Worm (Caenorhabditis elegans) whole organism, L1 larva: ENCODE data around the gene cfim-2.

Experiments
- C04F5.9 ChIP-seq: sonication (generic microtip); optimal IDR thresholded peaks from 2 replicates; lab custom pipeline; 2016; ENCODE audit warnings: missing genetic modification characterization, missing compliant biosample characterization
- C16A3.4 ChIP-seq: fragments of 150-350 bp; optimal IDR thresholded peaks from 2 replicates; lab custom pipeline; 2014; ENCODE audit warnings: missing biosample characterization, missing genetic modification characterization
- Y116A8C.19 ChIP-seq: sonication (generic microtip); optimal IDR thresholded peaks from 2 replicates; lab custom pipeline; 2016; ENCODE audit warnings: missing compliant biosample characterization, missing genetic modification characterization, borderline replicate concordance
- ama-1 ChIP-seq: fragments of 150-350 bp; optimal IDR thresholded peaks from 2 replicates; lab custom pipeline; 2014
- blmp-1 ChIP-seq: fragments of 150-350 bp; optimal IDR thresholded peaks from 2 replicates; lab custom pipeline; 2014; ENCODE audit warnings: missing biosample characterization, missing genetic modification characterization
- ceh-63 ChIP-seq: fragments of 200-800 bp; sonication (Bioruptor generic); optimal IDR thresholded peaks from 2 replicates; lab custom pipeline; 2018; ENCODE audit warnings: mild to moderate bottlenecking, missing genetic modification characterization, missing compliant biosample characterization
- ceh-8 ChIP-seq: fragments of 200-800 bp; sonication (Bioruptor generic); optimal IDR thresholded peaks from 2 replicates; lab custom pipeline; 2018; ENCODE audit warnings: mild to moderate bottlenecking, missing genetic modification characterization, moderate library complexity, missing compliant biosample characterization
- ceh-88 ChIP-seq: fragments of 200-800 bp; sonication (Bioruptor generic); IDR thresholded peaks from 2 replicates; pipeline ENCODE4 v1.3.6; 2022; ENCODE audit warnings: missing genetic modification characterization, missing compliant biosample characterization
- ceh-90 ChIP-seq: sonication (generic microtip); optimal IDR thresholded peaks from 2 replicates; lab custom pipeline; 2016; ENCODE audit warnings: missing genetic modification characterization, missing compliant biosample characterization
- ces-1 ChIP-seq: fragments of 150-350 bp; optimal IDR thresholded peaks from 2 replicates; lab custom pipeline; 2014; ENCODE audit warnings: missing biosample characterization, missing genetic modification reagents, missing genetic modification characterization
- efl-3 ChIP-seq: fragments of 200-800 bp; sonication (Bioruptor generic); optimal IDR thresholded peaks from 2 replicates; lab custom pipeline; 2018; ENCODE audit warnings: mild to moderate bottlenecking, missing genetic modification characterization, missing compliant biosample characterization
- egl-13 ChIP-seq: sonication (generic microtip); optimal IDR thresholded peaks from 2 replicates; lab custom pipeline; 2016; ENCODE audit warnings: missing genotype, missing genetic modification reagents, missing genetic modification characterization, missing compliant biosample characterization
- egl-27 ChIP-seq, 2 experiments: fragments of 150-350 bp in 1 of 2; sonication (generic microtip); optimal IDR thresholded peaks; 3 replicates each; lab custom pipeline; 2017 to 2018; ENCODE audit warnings: missing biosample characterization in 2 of 2, missing genetic modification characterization in 2 of 2, missing genetic modification reagents in 2 of 2
- elt-3 ChIP-seq, 6 experiments: fragments of 150-350 bp in 1 of 6; sonication (generic microtip); optimal IDR thresholded peaks; 2 replicates each; lab custom pipeline; 2017 to 2018; ENCODE audit warnings: missing biosample characterization in 6 of 6, missing genetic modification characterization in 6 of 6, inconsistent platforms in 1 of 6
- ets-5 ChIP-seq: fragments of 200-800 bp; sonication (Bioruptor generic); IDR thresholded peaks from 2 replicates; pipeline ENCODE4 v1.3.6; 2022; ENCODE audit warnings: missing genetic modification characterization, missing compliant biosample characterization
- fkh-10 ChIP-seq: sonication (generic microtip); optimal IDR thresholded peaks from 2 replicates; lab custom pipeline; 2017; ENCODE audit warnings: missing biosample characterization, missing genetic modification reagents, missing genetic modification characterization
- fkh-4 ChIP-seq: sonication (generic microtip); optimal IDR thresholded peaks from 2 replicates; lab custom pipeline; 2016; ENCODE audit warnings: missing compliant biosample characterization, missing genetic modification characterization, borderline replicate concordance
- fkh-8 ChIP-seq: sonication (generic microtip); optimal IDR thresholded peaks from 2 replicates; lab custom pipeline; 2016; ENCODE audit warnings: mild to moderate bottlenecking, missing genetic modification characterization, missing compliant biosample characterization
- irx-1 ChIP-seq: sonication (generic microtip); optimal IDR thresholded peaks from 2 replicates; lab custom pipeline; 2016; ENCODE audit warnings: missing genetic modification characterization, missing compliant biosample characterization
- isw-1 ChIP-seq: fragments of 200-800 bp; sonication (Bioruptor generic); IDR thresholded peaks from 2 replicates; pipeline ENCODE4 v1.3.6; 2022; ENCODE audit warnings: missing genetic modification characterization, missing compliant biosample characterization
- jun-1 ChIP-seq: fragments of 150-350 bp; optimal IDR thresholded peaks from 2 replicates; lab custom pipeline; 2014; ENCODE audit warnings: missing biosample characterization, missing genetic modification reagents, missing genetic modification characterization
- lin-15B ChIP-seq: fragments of 150-350 bp; sonication (generic microtip); optimal IDR thresholded peaks from 3 replicates; lab custom pipeline; 2014; ENCODE audit warnings: missing biosample characterization, missing genetic modification characterization
- lin-39 ChIP-seq: fragments of 150-350 bp; optimal IDR thresholded peaks from 2 replicates; lab custom pipeline; 2014; ENCODE audit warnings: missing biosample characterization, missing genetic modification reagents, missing genetic modification characterization
- lir-3 ChIP-seq: sonication (generic microtip); optimal IDR thresholded peaks from 2 replicates; lab custom pipeline; 2016; ENCODE audit warnings: mild to moderate bottlenecking, missing genetic modification characterization, moderate library complexity, missing compliant biosample characterization; ENCODE audit not compliant: poor library complexity
- lsy-2 ChIP-seq, 2 experiments: fragments of 150-350 bp; optimal IDR thresholded peaks; 2 replicates each; lab custom pipeline; 2014; ENCODE audit warnings: missing biosample characterization in 2 of 2, missing genetic modification characterization in 2 of 2
- mab-9 ChIP-seq: fragments of 200-800 bp; sonication (Bioruptor generic); IDR thresholded peaks from 2 replicates; pipeline ENCODE4 v1.3.6; 2022; ENCODE audit warnings: missing genetic modification reagents, missing genetic modification characterization, missing compliant biosample characterization
- mef-2 ChIP-seq: fragments of 150-350 bp; optimal IDR thresholded peaks from 2 replicates; lab custom pipeline; 2014; ENCODE audit warnings: missing biosample characterization, missing genetic modification characterization
- nhr-19 ChIP-seq: fragments of 200-800 bp; sonication (Bioruptor generic); conservative IDR thresholded peaks from 2 replicates; pipeline ENCODE4 v1.3.6; 2022; ENCODE audit warnings: missing genetic modification characterization, missing compliant biosample characterization
- nhr-237 ChIP-seq: fragments of 150-350 bp; optimal IDR thresholded peaks from 2 replicates; lab custom pipeline; 2014; ENCODE audit warnings: missing biosample characterization, missing genetic modification characterization
- nhr-47 ChIP-seq: sonication (generic microtip); optimal IDR thresholded peaks from 2 replicates; lab custom pipeline; 2016; ENCODE audit warnings: mild to moderate bottlenecking, missing genetic modification characterization, moderate library complexity, missing compliant biosample characterization
- nhr-71 ChIP-seq: sonication (generic microtip); optimal IDR thresholded peaks from 2 replicates; lab custom pipeline; 2016; ENCODE audit warnings: mild to moderate bottlenecking, missing genetic modification characterization, moderate library complexity, missing compliant biosample characterization
- nhr-77 ChIP-seq: fragments of 150-350 bp; optimal IDR thresholded peaks from 2 replicates; lab custom pipeline; 2014; ENCODE audit warnings: missing biosample characterization, missing genetic modification characterization
- nhr-84 ChIP-seq: sonication (generic microtip); optimal IDR thresholded peaks from 2 replicates; lab custom pipeline; 2017; ENCODE audit warnings: missing biosample characterization, missing genetic modification characterization
- nhr-85 ChIP-seq: sonication (generic microtip); peaks from one replicate; lab custom pipeline; 2016; ENCODE audit warnings: missing genetic modification characterization, inconsistent platforms, missing compliant biosample characterization
- pag-3 ChIP-seq: sonication (generic microtip); optimal IDR thresholded peaks from 2 replicates; lab custom pipeline; 2017; ENCODE audit warnings: missing genetic modification characterization, mild to moderate bottlenecking, missing compliant biosample characterization, antibody characterized with exemption, borderline replicate concordance; ENCODE audit not compliant: insufficient read depth
- pax-3 ChIP-seq: fragments of 200-800 bp; sonication (Bioruptor generic); optimal IDR thresholded peaks from 2 replicates; lab custom pipeline; 2018; ENCODE audit warnings: mild to moderate bottlenecking, missing genetic modification characterization, moderate library complexity, missing compliant biosample characterization
- rnt-1 ChIP-seq: sonication (generic microtip); optimal IDR thresholded peaks from 2 replicates; lab custom pipeline; 2016; ENCODE audit warnings: mild to moderate bottlenecking, missing genetic modification characterization, moderate library complexity, missing compliant biosample characterization
- sox-4 ChIP-seq: sonication (generic microtip); optimal IDR thresholded peaks from 2 replicates; lab custom pipeline; 2016; ENCODE audit warnings: missing genetic modification characterization, missing compliant biosample characterization
- sptf-1 ChIP-seq: fragments of 150-350 bp; optimal IDR thresholded peaks from 2 replicates; lab custom pipeline; 2014; ENCODE audit warnings: missing biosample characterization, missing genetic modification characterization
- sup-37 ChIP-seq: fragments of 200-800 bp; sonication (Bioruptor generic); optimal IDR thresholded peaks from 2 replicates; lab custom pipeline; 2018; ENCODE audit warnings: mild to moderate bottlenecking, missing genetic modification characterization, missing compliant biosample characterization
- swsn-7 ChIP-seq: sonication (generic microtip); optimal IDR thresholded peaks from 2 replicates; lab custom pipeline; 2016; ENCODE audit warnings: missing genetic modification characterization, missing compliant biosample characterization
- tbx-2 ChIP-seq: sonication (generic microtip); optimal IDR thresholded peaks from 2 replicates; lab custom pipeline; 2016; ENCODE audit warnings: missing genetic modification characterization, missing compliant biosample characterization
- tlp-1 ChIP-seq: fragments of 150-350 bp; optimal IDR thresholded peaks from 2 replicates; lab custom pipeline; 2014; ENCODE audit warnings: missing biosample characterization, missing genetic modification characterization
- unc-130 ChIP-seq: fragments of 150-350 bp; optimal IDR thresholded peaks from 2 replicates; lab custom pipeline; 2017; ENCODE audit warnings: missing biosample characterization, missing genetic modification characterization, inconsistent platforms
- unc-30 ChIP-seq: sonication (generic microtip); optimal IDR thresholded peaks from 2 replicates; lab custom pipeline; 2017; ENCODE audit warnings: missing biosample characterization, missing genetic modification characterization
- unc-86 ChIP-seq: sonication (generic microtip); optimal IDR thresholded peaks from 2 replicates; lab custom pipeline; 2016; ENCODE audit warnings: missing genetic modification characterization, missing compliant biosample characterization
- unc-98 ChIP-seq: fragments of 200-800 bp; sonication (Bioruptor generic); IDR thresholded peaks from 2 replicates; pipeline ENCODE4 v1.3.6; 2022; ENCODE audit warnings: missing genetic modification characterization, missing compliant biosample characterization
- xbp-1 ChIP-seq: sonication (generic microtip); optimal IDR thresholded peaks from 2 replicates; lab custom pipeline; 2016; ENCODE audit warnings: missing genetic modification characterization, missing compliant biosample characterization
- zag-1 ChIP-seq: fragments of 150-350 bp; optimal IDR thresholded peaks from 2 replicates; lab custom pipeline; 2014; ENCODE audit warnings: missing biosample characterization, missing genetic modification characterization
- ztf-4 ChIP-seq: fragments of 150-350 bp; optimal IDR thresholded peaks from 2 replicates; lab custom pipeline; 2014; ENCODE audit warnings: missing biosample characterization, missing genetic modification characterization

The cfim-2 gene

ce11 chrIV:8973249-8973958 is 47.3 kb downstream of the cfim-2 start, which contains the start of gene C53B4.3 (continued):
- TF ChIP-seq pag-3 (no peak), C04F5.9 (peak; percentile 87), nhr-85 (tag; lab: Kevin White, UChicago) (peak; percentile 96), tbx-2 (tag; lab: Kevin White, UChicago) (peak; percentile 93), lsy-2 (tag; optimal IDR thresholded peaks at IDR 0.05; lab: Kevin White, UChicago) (peak; percentile 66 to 79), zag-1 (tag; lab: Kevin White, UChicago) (no peak), Y116A8C.19 (tag; lab: Kevin White, UChicago) (peak; percentile 89), ceh-63 (GFP tag; lab: Kevin White, UChicago) (no peak), jun-1 (tag; lab: Kevin White, UChicago) (peak; percentile 12), unc-86 (tag; lab: Kevin White, UChicago) (peak; percentile 79), egl-27 (tag; optimal IDR thresholded peaks at IDR 0.05; lab: Kevin White, UChicago) (no peak), ceh-88 (GFP tag; lab: Robert Waterston, UW) (peak; percentile 66; the same call in 1 of the 2 replicates), rnt-1 (tag; lab: Kevin White, UChicago) (peak; percentile 99), sox-4 (peak; percentile 95), nhr-71 (peak; percentile 93), elt-3 (tag; optimal IDR thresholded peaks at IDR 0.05; lab: Kevin White, UChicago) (peak in 1 of 6 experiments; percentile 23), C16A3.4 (tag; lab: Kevin White, UChicago) (no peak), irx-1 (tag; lab: Kevin White, UChicago) (peak; percentile 97), ceh-90 (tag; lab: Kevin White, UChicago) (peak; percentile 98), swsn-7 (tag; lab: Kevin White, UChicago) (peak; percentile 91), ceh-8 (GFP tag; lab: Kevin White, UChicago) (peak; percentile 76), lir-3 (tag; lab: Kevin White, UChicago) (peak; percentile 96), nhr-19 (peak; percentile 86), tlp-1 (tag; lab: Kevin White, UChicago) (no peak), nhr-237 (no peak), ztf-4 (tag; lab: Kevin White, UChicago) (peak; percentile 41), mef-2 (no peak), xbp-1 (tag; lab: Kevin White, UChicago) (peak; percentile 90), fkh-10 (GFP tag; lab: Kevin White, UChicago) (no peak), nhr-84 (tag; lab: Kevin White, UChicago) (no peak)
- TF ChIP-seq, all 84 proteins: peak for 53

- TF ChIP-seq efl-3 (GFP tag; lab: Kevin White, UChicago) (no peak), fkh-4 (tag; lab: Kevin White, UChicago) (no peak), fkh-8 (tag; lab: Kevin White, UChicago) (no peak), blmp-1 (tag; lab: Kevin White, UChicago) (no peak), sup-37 (GFP tag; lab: Kevin White, UChicago) (no peak), unc-130 (tag; lab: Kevin White, UChicago) (peak; percentile 27), ets-5 (GFP tag; lab: Robert Waterston, UW) (no peak), isw-1 (GFP tag; lab: Robert Waterston, UW) (no peak), ama-1 (lab: Kevin White, UChicago) (no peak), unc-98 (GFP tag; lab: Robert Waterston, UW) (no peak), pax-3 (no peak), unc-30 (no peak), lin-39 (tag; lab: Kevin White, UChicago) (peak; percentile 48), nhr-47 (tag; lab: Kevin White, UChicago) (peak; percentile 34), mab-9 (no peak), ces-1 (GFP tag; lab: Kevin White, UChicago) (no peak), nhr-77 (no peak), ceh-8 (GFP tag; lab: Kevin White, UChicago) (no peak), sptf-1 (tag; lab: Kevin White, UChicago) (no peak), ceh-63 (GFP tag; lab: Kevin White, UChicago) (no peak), lin-15B (tag; lab: Kevin White, UChicago) (no peak), egl-13 (tag; lab: Kevin White, UChicago) (no peak), sox-4 (no peak)
These were observed 48.6 kb downstream of the cfim-2 start for ce11 chrIV:8974543-8975330.
